Worm (Caenorhabditis elegans) whole organism, L4 larva: Measurements from ENCODE around the gene zmp-5.

Source experiments
- D1046.2 ChIP-seq: fragments of 200-800 bp; sonication (Bioruptor generic); IDR thresholded peaks from 2 replicates; pipeline ENCODE4 v1.3.6; 2022; ENCODE audit warnings: missing genetic modification characterization, missing compliant biosample characterization
- F10B5.3 ChIP-seq: sonication (generic microtip); optimal IDR thresholded peaks from 2 replicates; lab custom pipeline; 2016; ENCODE audit warnings: mild to moderate bottlenecking, missing genetic modification characterization, missing compliant biosample characterization
- F37D6.2 ChIP-seq: sonication (generic microtip); optimal IDR thresholded peaks from 2 replicates; lab custom pipeline; 2016; ENCODE audit warnings: mild to moderate bottlenecking, missing genetic modification characterization, missing compliant biosample characterization
- F49E8.2 ChIP-seq: sonication (generic microtip); optimal IDR thresholded peaks from 2 replicates; lab custom pipeline; 2016; ENCODE audit warnings: missing compliant biosample characterization, mild to moderate bottlenecking, missing genetic modification characterization, borderline replicate concordance
- R02D3.7 ChIP-seq: fragments of 150-350 bp; sonication (generic microtip); optimal IDR thresholded peaks from 3 replicates; lab custom pipeline; 2014; ENCODE audit warnings: missing biosample characterization, missing genetic modification characterization
- T20F7.1 ChIP-seq: fragments of 200-800 bp; sonication (Bioruptor generic); optimal IDR thresholded peaks from 2 replicates; lab custom pipeline; 2018; ENCODE audit warnings: mild to moderate bottlenecking, missing genetic modification characterization, missing compliant biosample characterization
- Y105C5A.15 ChIP-seq: fragments of 200-800 bp; sonication (Bioruptor generic); IDR thresholded peaks from 2 replicates; pipeline ENCODE4 v1.3.6; 2022; ENCODE audit warnings: missing genetic modification characterization, missing compliant biosample characterization
- Y48G9A.11 ChIP-seq: fragments of 200-800 bp; sonication (Bioruptor generic); IDR thresholded peaks from 2 replicates; pipeline ENCODE4 v1.3.6; 2022; ENCODE audit warnings: missing genetic modification reagents, missing genetic modification characterization, missing compliant biosample characterization
- Y5F2A.4 ChIP-seq: fragments of 200-800 bp; sonication (Bioruptor generic); optimal IDR thresholded peaks from 2 replicates; lab custom pipeline; 2018; ENCODE audit warnings: mild to moderate bottlenecking, missing genetic modification characterization, missing compliant biosample characterization
- Y75B8A.6 ChIP-seq: fragments of 200-800 bp; sonication (Bioruptor generic); IDR thresholded peaks from 2 replicates; pipeline ENCODE4 v1.3.6; 2022; ENCODE audit warnings: missing genetic modification reagents, missing genetic modification characterization, missing compliant biosample characterization
- ZK337.2 ChIP-seq: fragments of 200-800 bp; sonication (Bioruptor generic); IDR thresholded peaks from 2 replicates; pipeline ENCODE4 v1.3.6; 2022; ENCODE audit warnings: missing genetic modification reagents, missing genetic modification characterization, missing compliant biosample characterization
- arid-1 ChIP-seq: fragments of 200-800 bp; sonication (Bioruptor generic); conservative IDR thresholded peaks from 2 replicates; pipeline ENCODE4 v1.3.6; 2022; ENCODE audit warnings: missing genetic modification reagents, missing genetic modification characterization, missing compliant biosample characterization
- ceh-20 ChIP-seq: fragments of 200-800 bp; sonication (Bioruptor generic); IDR thresholded peaks from 2 replicates; pipeline ENCODE4 v1.3.6; 2022; ENCODE audit warnings: missing genetic modification reagents, missing genetic modification characterization, missing compliant biosample characterization
- ceh-28 ChIP-seq: fragments of 150-350 bp; optimal IDR thresholded peaks from 2 replicates; lab custom pipeline; 2014; ENCODE audit warnings: missing biosample characterization, missing genetic modification reagents, missing genetic modification characterization
- ceh-32 ChIP-seq: sonication (generic microtip); optimal IDR thresholded peaks from 2 replicates; lab custom pipeline; 2016; ENCODE audit warnings: mild to moderate bottlenecking, missing genetic modification characterization, missing compliant biosample characterization; ENCODE audit not compliant: poor library complexity
- ceh-44 ChIP-seq: fragments of 200-800 bp; sonication (Bioruptor generic); IDR thresholded peaks from 2 replicates; pipeline ENCODE4 v1.3.6; 2022; ENCODE audit warnings: missing genetic modification reagents, missing genetic modification characterization, missing compliant biosample characterization
- ceh-82 ChIP-seq: sonication (generic microtip); optimal IDR thresholded peaks from 2 replicates; lab custom pipeline; 2017; ENCODE audit warnings: missing biosample characterization, missing genetic modification characterization
- ces-1 ChIP-seq: fragments of 150-350 bp; sonication (generic microtip); optimal IDR thresholded peaks from 4 replicates; lab custom pipeline; 2014; ENCODE audit warnings: missing biosample characterization, missing genetic modification reagents, missing genetic modification characterization
- ctbp-1 ChIP-seq: fragments of 200-800 bp; sonication (Bioruptor generic); IDR thresholded peaks from 2 replicates; pipeline ENCODE4 v1.3.6; 2022; ENCODE audit warnings: missing genetic modification reagents, missing genetic modification characterization, missing compliant biosample characterization
- dpl-1 ChIP-seq: fragments of 150-350 bp; optimal IDR thresholded peaks from 2 replicates; lab custom pipeline; 2014; ENCODE audit warnings: missing biosample characterization, missing genetic modification reagents, missing genetic modification characterization
- egl-43 ChIP-seq: fragments of 200-800 bp; sonication (Bioruptor generic); IDR thresholded peaks from 2 replicates; pipeline ENCODE4 v1.3.6; 2022; ENCODE audit warnings: missing genetic modification reagents, missing genetic modification characterization, missing compliant biosample characterization
- fos-1 ChIP-seq: fragments of 150-350 bp; optimal IDR thresholded peaks from 2 replicates; lab custom pipeline; 2014; ENCODE audit warnings: missing biosample characterization, missing genetic modification characterization
- gei-8 ChIP-seq: fragments of 200-800 bp; sonication (Bioruptor generic); optimal IDR thresholded peaks from 2 replicates; lab custom pipeline; 2018; ENCODE audit warnings: mild to moderate bottlenecking, missing genetic modification characterization, missing compliant biosample characterization
- hlh-11 ChIP-seq: fragments of 200-800 bp; sonication (Bioruptor generic); optimal IDR thresholded peaks from 2 replicates; lab custom pipeline; 2018; ENCODE audit warnings: mild to moderate bottlenecking, missing genetic modification characterization, missing compliant biosample characterization
- hlh-30 ChIP-seq: sonication (generic microtip); optimal IDR thresholded peaks from 2 replicates; lab custom pipeline; 2017; ENCODE audit warnings: antibody characterized with exemption, mild to moderate bottlenecking, missing genetic modification characterization, missing compliant biosample characterization; ENCODE audit not compliant: insufficient read depth
- hmg-1.1 ChIP-seq: fragments of 200-800 bp; sonication (Bioruptor generic); IDR thresholded peaks from 2 replicates; pipeline ENCODE4 v1.3.6; 2022; ENCODE audit warnings: missing genetic modification reagents, missing genetic modification characterization, missing compliant biosample characterization
- lim-7 ChIP-seq: fragments of 200-800 bp; sonication (Bioruptor generic); IDR thresholded peaks from 2 replicates; pipeline ENCODE4 v1.3.6; 2022; ENCODE audit warnings: missing genetic modification characterization, missing compliant biosample characterization
- lin-15B ChIP-seq: fragments of 150-350 bp; sonication (generic microtip); optimal IDR thresholded peaks from 3 replicates; lab custom pipeline; 2014; ENCODE audit warnings: missing biosample characterization, missing genetic modification characterization
- madf-5 ChIP-seq, 2 experiments: fragments of 200-800 bp; sonication (Bioruptor generic); IDR thresholded peaks; 2 replicates each; pipeline ENCODE4 v1.3.6; 2022; ENCODE audit warnings: missing compliant biosample characterization in 2 of 2, missing genetic modification characterization in 2 of 2
- madf-9 ChIP-seq: fragments of 200-800 bp; sonication (Bioruptor generic); conservative IDR thresholded peaks from 2 replicates; pipeline ENCODE4 v1.3.6; 2022; ENCODE audit warnings: missing genetic modification reagents, missing genetic modification characterization, missing compliant biosample characterization
- mxl-2 ChIP-seq: fragments of 200-800 bp; sonication (Bioruptor generic); conservative IDR thresholded peaks from 2 replicates; pipeline ENCODE4 v1.3.6; 2022; ENCODE audit warnings: missing genetic modification reagents, missing genetic modification characterization, missing compliant biosample characterization
- nhr-10 ChIP-seq: fragments of 150-350 bp; optimal IDR thresholded peaks from 2 replicates; lab custom pipeline; 2014; ENCODE audit warnings: missing biosample characterization, missing genetic modification characterization
- nhr-111 ChIP-seq: fragments of 200-800 bp; sonication (Bioruptor generic); optimal IDR thresholded peaks from 2 replicates; lab custom pipeline; 2018; ENCODE audit warnings: mild to moderate bottlenecking, missing genetic modification characterization, missing compliant biosample characterization
- nhr-41 ChIP-seq: fragments of 200-800 bp; sonication (Bioruptor generic); IDR thresholded peaks from 2 replicates; pipeline ENCODE4 v1.3.6; 2022; ENCODE audit warnings: missing genetic modification reagents, missing genetic modification characterization, missing compliant biosample characterization
- nhr-6 ChIP-seq: fragments of 150-350 bp; optimal IDR thresholded peaks from 2 replicates; lab custom pipeline; 2014; ENCODE audit warnings: missing biosample characterization, missing genetic modification characterization
- pha-4 ChIP-seq, 2 experiments: fragments of 150-350 bp in 1 of 2; fragments of 200-800 bp in 1 of 2; sonication (Bioruptor generic) in 1 of 2; IDR thresholded peaks in 1 of 2; optimal IDR thresholded peaks in 1 of 2; 2 replicates each; pipeline versions ENCODE4 v1.3.6 to Lab custom; 2014 to 2022; ENCODE audit warnings: missing genetic modification characterization in 2 of 2, missing genetic modification reagents in 2 of 2, missing biosample characterization in 1 of 2, missing compliant biosample characterization in 1 of 2
- rbr-2 ChIP-seq: sonication (generic microtip); optimal IDR thresholded peaks from 2 replicates; lab custom pipeline; 2016; ENCODE audit warnings: missing genotype, missing genetic modification characterization, missing compliant biosample characterization
- sdz-12 ChIP-seq: fragments of 200-800 bp; sonication (Bioruptor generic); optimal IDR thresholded peaks from 2 replicates; lab custom pipeline; 2018; ENCODE audit warnings: mild to moderate bottlenecking, missing genetic modification characterization, missing compliant biosample characterization
- snpc-1.2 ChIP-seq: fragments of 200-800 bp; sonication (Bioruptor generic); IDR thresholded peaks from 2 replicates; pipeline ENCODE4 v1.3.6; 2022; ENCODE audit warnings: missing genetic modification reagents, missing genetic modification characterization, missing compliant biosample characterization
- spr-1 ChIP-seq: sonication (generic microtip); optimal IDR thresholded peaks from 2 replicates; lab custom pipeline; 2016; ENCODE audit warnings: mild to moderate bottlenecking, missing genetic modification characterization, missing compliant biosample characterization
- tra-1 ChIP-seq: fragments of 200-800 bp; sonication (Bioruptor generic); IDR thresholded peaks from 2 replicates; pipeline ENCODE4 v1.3.6; 2022; ENCODE audit warnings: missing genetic modification reagents, missing genetic modification characterization, missing compliant biosample characterization
- unc-130 ChIP-seq: sonication (generic microtip); optimal IDR thresholded peaks from 2 replicates; lab custom pipeline; 2016; ENCODE audit warnings: missing genetic modification reagents, missing genetic modification characterization, missing compliant biosample characterization
- unc-39 ChIP-seq: sonication (generic microtip); optimal IDR thresholded peaks from 2 replicates; lab custom pipeline; 2017; ENCODE audit warnings: missing biosample characterization, missing genetic modification characterization
- unc-62 ChIP-seq, 3 experiments: fragments of 150-350 bp in 1 of 3; sonication (generic microtip); optimal IDR thresholded peaks in 2 of 3; peaks in 1 of 3; 1 replicate in 1 of 3; 2 replicates in 2 of 3; lab custom pipeline; 2014 to 2017; ENCODE audit warnings: missing biosample characterization in 3 of 3, missing genetic modification characterization in 3 of 3, missing genetic modification reagents in 3 of 3, missing genotype in 1 of 3
- vab-7 ChIP-seq: fragments of 200-800 bp; sonication (Bioruptor generic); IDR thresholded peaks from 2 replicates; pipeline ENCODE4 v1.3.6; 2022; ENCODE audit warnings: missing genetic modification reagents, missing genetic modification characterization, missing compliant biosample characterization
- zag-1 ChIP-seq: fragments of 150-350 bp; optimal IDR thresholded peaks from 2 replicates; lab custom pipeline; 2014; ENCODE audit warnings: missing biosample characterization, missing genetic modification characterization
- zip-11 ChIP-seq: fragments of 200-800 bp; sonication (Bioruptor generic); IDR thresholded peaks from 2 replicates; pipeline ENCODE4 v1.3.6; 2022; ENCODE audit warnings: missing genetic modification characterization, missing compliant biosample characterization
- ztf-11 ChIP-seq: fragments of 150-350 bp; optimal IDR thresholded peaks from 2 replicates; lab custom pipeline; 2014; ENCODE audit warnings: missing biosample characterization, missing genetic modification characterization
- ztf-7 ChIP-seq: fragments of 150-350 bp; optimal IDR thresholded peaks from 2 replicates; lab custom pipeline; 2014; ENCODE audit warnings: missing biosample characterization, missing genetic modification characterization

Gene zmp-5

DNA sequence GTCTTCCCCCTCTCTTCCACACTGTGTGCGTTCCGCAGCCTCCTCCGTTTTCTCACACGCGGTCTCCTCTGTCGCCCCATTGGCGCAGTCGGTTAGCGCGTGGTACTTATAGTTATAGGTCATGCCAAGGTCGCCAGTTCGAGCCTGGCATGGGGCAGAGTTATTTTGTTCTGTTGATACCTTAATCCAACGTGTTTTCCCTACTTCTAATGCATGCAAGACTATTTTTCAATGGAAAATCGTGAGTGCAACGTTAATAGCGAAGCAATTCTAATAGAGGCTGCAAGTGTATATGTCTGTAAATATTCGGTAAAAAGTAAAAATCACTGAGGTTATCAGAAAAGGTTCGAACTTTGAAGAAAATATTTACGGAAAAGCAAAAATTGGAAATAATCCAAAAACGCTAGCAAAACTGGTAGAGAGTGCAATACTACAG lies 14.2 kb downstream of the zmp-5 start (continued):
- TF ChIP-seq ceh-20 (GFP tag; lab: Robert Waterston, UW) (peak; percentile 73), pha-4 (GFP tag; IDR thresholded peaks at IDR 0.05; lab: Robert Waterston, UW) (peak; percentile 75; the same call in 1 of the 2 replicates), pha-4 (tag; optimal IDR thresholded peaks at IDR 0.05; lab: Kevin White, UChicago) (no peak), hlh-11 (tag; lab: Kevin White, UChicago) (peak; percentile 73), egl-43 (GFP tag; lab: Robert Waterston, UW) (peak; percentile 94), ces-1 (GFP tag; lab: Kevin White, UChicago) (no peak), gei-8 (GFP tag; lab: Kevin White, UChicago) (peak; percentile 73), madf-9 (peak; percentile 80), spr-1 (tag; lab: Kevin White, UChicago) (peak; percentile 69), nhr-10 (tag; lab: Kevin White, UChicago) (no peak), arid-1 (peak; percentile 71; the same call in 1 of the 2 replicates), tra-1 (peak; percentile 72), lin-15B (tag; lab: Kevin White, UChicago) (no peak), ceh-44 (peak; percentile 83; the same call in 1 of the 2 replicates), unc-39 (tag; lab: Kevin White, UChicago) (no peak), madf-5 (GFP tag; IDR thresholded peaks at IDR 0.05; lab: Robert Waterston, UW) (peak in 1 of 2 experiments; percentile 75; a peak in 1 of 4 replicates), F49E8.2 (tag; lab: Kevin White, UChicago) (peak; percentile 74), F10B5.3 (tag; lab: Kevin White, UChicago) (peak; percentile 78), zag-1 (tag; lab: Kevin White, UChicago) (no peak), hmg-1.1 (GFP tag; lab: Robert Waterston, UW) (peak; percentile 92), fos-1 (tag; lab: Kevin White, UChicago) (no peak), Y105C5A.15 (GFP tag; lab: Robert Waterston, UW) (peak; percentile 77; the same call in 1 of the 2 replicates), T20F7.1 (GFP tag; lab: Kevin White, UChicago) (peak; percentile 29), R02D3.7 (tag; lab: Kevin White, UChicago) (no peak), D1046.2 (GFP tag; lab: Robert Waterston, UW) (0 out of 2 replicates have a peak, but pooled peaks have one; percentile 66), ztf-11 (tag; lab: Kevin White, UChicago) (no peak), ZK337.2 (peak; percentile 38; the same call in 1 of the 2 replicates), Y75B8A.6 (GFP tag; lab: Robert Waterston, UW) (no peak), sdz-12 (GFP tag; lab: Kevin White, UChicago) (peak; percentile 0), ceh-32 (tag; lab: Kevin White, UChicago) (no peak), nhr-41 (GFP tag; lab: Robert Waterston, UW) (no peak), ceh-28 (tag; lab: Kevin White, UChicago) (no peak), dpl-1 (GFP tag; lab: Kevin White, UChicago) (no peak), unc-62 (GFP tag; optimal IDR thresholded peaks at IDR 0.05 in 1 of 2; lab: Kevin White, UChicago) (peak in 1 of 2 experiments; percentile 97), unc-62 (tag; optimal IDR thresholded peaks at IDR 0.05; lab: Kevin White, UChicago) (no peak), vab-7 (GFP tag; lab: Robert Waterston, UW) (peak; percentile 68; the same call in 1 of the 2 replicates), ztf-7 (tag; lab: Kevin White, UChicago) (peak; percentile 43), ctbp-1 (GFP tag; lab: Robert Waterston, UW) (peak; percentile 83), nhr-6 (peak; percentile 65), Y5F2A.4 (peak; percentile 40), ceh-82 (tag; lab: Kevin White, UChicago) (no peak), lim-7 (GFP tag; lab: Robert Waterston, UW) (peak; percentile 81), snpc-1.2 (GFP tag; lab: Robert Waterston, UW) (peak; percentile 92), F37D6.2 (peak; percentile 54), unc-130 (GFP tag; lab: Kevin White, UChicago) (peak; percentile 30), nhr-111 (GFP tag; lab: Kevin White, UChicago) (peak; percentile 47), hlh-30 (tag; lab: Kevin White, UChicago) (peak; percentile 95), mxl-2 (GFP tag; lab: Robert Waterston, UW) (no peak), rbr-2 (peak; percentile 84), zip-11 (GFP tag; lab: Robert Waterston, UW) (peak; percentile 57; the same call in 1 of the 2 replicates), Y48G9A.11 (peak; percentile 53; the same call in 1 of the 2 replicates)
